Fruit fly (Drosophila melanogaster) whole organism, prepupa: Measurements from ENCODE around the gene CG1146.

ENCODE experiments used
- CG10669 ChIP-seq: fragments of 200-800 bp; sonication (Bioruptor generic); optimal IDR thresholded peaks from 3 replicates; lab custom pipeline; 2018; ENCODE audit warnings: missing biosample characterization, mild to moderate bottlenecking, missing genetic modification characterization, moderate library complexity
- CG11762 ChIP-seq: fragments of 200-800 bp; sonication (Bioruptor generic); optimal IDR thresholded peaks from 3 replicates; lab custom pipeline; 2016; ENCODE audit warnings: missing biosample characterization, missing genetic modification characterization; ENCODE audit not compliant: insufficient read depth
- CG11902 ChIP-seq: fragments of 200-800 bp; sonication (Bioruptor generic); optimal IDR thresholded peaks from 3 replicates; lab custom pipeline; 2016; ENCODE audit warnings: missing biosample characterization, missing genetic modification characterization
- CG15336 ChIP-seq: fragments of 200-800 bp; sonication (Bioruptor generic); IDR thresholded peaks from 2 replicates; pipeline ENCODE4 v1.3.6; 2022; ENCODE audit warnings: missing biosample characterization, missing genetic modification characterization
- CG16779 ChIP-seq: fragments of 200-800 bp; sonication (Bioruptor generic); optimal IDR thresholded peaks from 3 replicates; lab custom pipeline; 2017; ENCODE audit warnings: missing biosample characterization, mild to moderate bottlenecking, missing genetic modification characterization
- CG3919 ChIP-seq: fragments of 200-800 bp; sonication (Bioruptor generic); optimal IDR thresholded peaks from 3 replicates; lab custom pipeline; 2016; ENCODE audit warnings: missing biosample characterization, missing genetic modification characterization
- CG6163 ChIP-seq: fragments of 200-800 bp; sonication (Bioruptor generic); IDR thresholded peaks from 3 replicates; pipeline ENCODE4 v1.3.6; 2022; ENCODE audit warnings: missing biosample characterization, missing genetic modification characterization
- CG6276 ChIP-seq: fragments of 200-800 bp; sonication (Bioruptor generic); optimal IDR thresholded peaks from 2 replicates; lab custom pipeline; 2017; ENCODE audit warnings: missing biosample characterization, mild to moderate bottlenecking, missing genetic modification characterization
- CG6808 ChIP-seq: fragments of 200-800 bp; sonication (Bioruptor generic); optimal IDR thresholded peaks from 3 replicates; lab custom pipeline; 2017; ENCODE audit warnings: missing biosample characterization, missing genetic modification characterization, mild to moderate bottlenecking, moderate library complexity, missing genetic modification reagents
- CG6854 ChIP-seq: fragments of 200-800 bp; sonication (Bioruptor generic); optimal IDR thresholded peaks from 2 replicates; lab custom pipeline; 2017; ENCODE audit warnings: missing biosample characterization, mild to moderate bottlenecking, missing genetic modification characterization
- CG8119 ChIP-seq: fragments of 200-800 bp; sonication (Bioruptor generic); IDR thresholded peaks from 3 replicates; pipeline ENCODE4 v1.3.6; 2022; ENCODE audit warnings: missing biosample characterization, missing genetic modification characterization
- CG8319 ChIP-seq: fragments of 200-800 bp; sonication (Bioruptor generic); optimal IDR thresholded peaks from 3 replicates; lab custom pipeline; 2016; ENCODE audit warnings: missing biosample characterization, missing genetic modification characterization
- CG8632 ChIP-seq: fragments of 200-800 bp; sonication (Bioruptor generic); optimal IDR thresholded peaks from 3 replicates; lab custom pipeline; 2016; ENCODE audit warnings: missing biosample characterization, missing genetic modification characterization
- Eip78C ChIP-seq: fragments of 200-800 bp; sonication (Bioruptor generic); peaks from one replicate; lab custom pipeline; 2016; ENCODE audit warnings: missing biosample characterization, missing genetic modification characterization
- Eip93F ChIP-seq: fragments of 200-800 bp; sonication (Bioruptor generic); optimal IDR thresholded peaks from 2 replicates; lab custom pipeline; 2016; ENCODE audit warnings: missing biosample characterization, mild to moderate bottlenecking, missing genetic modification characterization
- Ets21C ChIP-seq: fragments of 200-800 bp; sonication (Bioruptor generic); optimal IDR thresholded peaks from 3 replicates; lab custom pipeline; 2016; ENCODE audit warnings: missing biosample characterization, missing genetic modification characterization
- Ets96B ChIP-seq: fragments of 200-800 bp; optimal IDR thresholded peaks from 2 replicates; lab custom pipeline; 2019; ENCODE audit warnings: missing biosample characterization, mild to moderate bottlenecking, missing genetic modification characterization, moderate library complexity
- Gug ChIP-seq: fragments of 200-800 bp; sonication (Bioruptor generic); IDR thresholded peaks from 2 replicates; pipeline ENCODE4 v1.3.6; 2022; ENCODE audit warnings: missing biosample characterization, missing genetic modification characterization
- Hr39 ChIP-seq: fragments of 200-800 bp; sonication (Bioruptor generic); optimal IDR thresholded peaks from 2 replicates; lab custom pipeline; 2016; ENCODE audit warnings: missing biosample characterization, missing genetic modification characterization
- Met ChIP-seq: fragments of 200-800 bp; sonication (Bioruptor generic); optimal IDR thresholded peaks from 3 replicates; lab custom pipeline; 2016; ENCODE audit warnings: missing biosample characterization, missing genetic modification characterization
- Smox ChIP-seq: fragments of 200-800 bp; sonication (Bioruptor generic); optimal IDR thresholded peaks from 3 replicates; lab custom pipeline; 2016; ENCODE audit warnings: missing biosample characterization, missing genetic modification characterization
- Sox102F ChIP-seq: fragments of 200-800 bp; sonication (Bioruptor generic); optimal IDR thresholded peaks from 2 replicates; lab custom pipeline; 2016; ENCODE audit warnings: missing biosample characterization, mild to moderate bottlenecking, missing genetic modification characterization
- Sox14 ChIP-seq: fragments of 200-800 bp; sonication (Bioruptor generic); optimal IDR thresholded peaks from 3 replicates; lab custom pipeline; 2016; ENCODE audit warnings: missing biosample characterization, missing genetic modification characterization
- Sox15 ChIP-seq: fragments of 200-800 bp; sonication (Bioruptor generic); optimal IDR thresholded peaks from 3 replicates; lab custom pipeline; 2016; ENCODE audit warnings: missing biosample characterization, missing genetic modification characterization
- achi ChIP-seq: fragments of 200-800 bp; sonication (Bioruptor generic); optimal IDR thresholded peaks from 3 replicates; lab custom pipeline; 2016; ENCODE audit warnings: missing biosample characterization, missing genetic modification characterization
- cyc ChIP-seq: fragments of 200-800 bp; sonication (Bioruptor generic); optimal IDR thresholded peaks from 3 replicates; lab custom pipeline; 2016; ENCODE audit warnings: missing biosample characterization, missing genetic modification characterization
- dsx ChIP-seq: fragments of 200-800 bp; optimal IDR thresholded peaks from 3 replicates; lab custom pipeline; 2019; ENCODE audit warnings: missing biosample characterization, mild to moderate bottlenecking, missing genetic modification characterization, moderate library complexity; ENCODE audit not compliant: poor library complexity, severe bottlenecking
- eg ChIP-seq: fragments of 200-800 bp; sonication (Bioruptor generic); IDR thresholded peaks from 3 replicates; pipeline ENCODE4 v1.3.6; 2022; ENCODE audit warnings: missing biosample characterization, missing genetic modification characterization
- esn ChIP-seq: fragments of 200-800 bp; sonication (Bioruptor generic); optimal IDR thresholded peaks from 2 replicates; lab custom pipeline; 2016; ENCODE audit warnings: missing biosample characterization, mild to moderate bottlenecking, missing genetic modification characterization, moderate library complexity
- fd85E ChIP-seq: fragments of 200-800 bp; sonication (Bioruptor generic); optimal IDR thresholded peaks from 3 replicates; lab custom pipeline; 2016; ENCODE audit warnings: missing biosample characterization, missing genetic modification characterization
- fkh ChIP-seq: fragments of 200-800 bp; sonication (Bioruptor generic); optimal IDR thresholded peaks from 3 replicates; lab custom pipeline; 2017; ENCODE audit warnings: missing biosample characterization, mild to moderate bottlenecking, missing genetic modification characterization, moderate library complexity
- pdm3 ChIP-seq: fragments of 200-800 bp; sonication (Bioruptor generic); optimal IDR thresholded peaks from 3 replicates; lab custom pipeline; 2016; ENCODE audit warnings: missing biosample characterization, missing genetic modification characterization
- salr ChIP-seq, 2 experiments: fragments of 200-800 bp; sonication (Bioruptor generic); optimal IDR thresholded peaks; 3 replicates each; lab custom pipeline; 2016 to 2018; ENCODE audit warnings: missing biosample characterization in 2 of 2, missing genetic modification characterization in 2 of 2, mild to moderate bottlenecking in 1 of 2
- spab ChIP-seq: fragments of 200-800 bp; sonication (Bioruptor generic); optimal IDR thresholded peaks from 2 replicates; lab custom pipeline; 2017; ENCODE audit warnings: missing biosample characterization, mild to moderate bottlenecking, missing genetic modification characterization, missing genetic modification reagents
- svp ChIP-seq: fragments of 200-800 bp; sonication (Bioruptor generic); peaks from one replicate; lab custom pipeline; 2016; ENCODE audit warnings: missing biosample characterization, missing genetic modification characterization
- topi ChIP-seq: fragments of 200-800 bp; sonication (Bioruptor generic); optimal IDR thresholded peaks from 3 replicates; lab custom pipeline; 2016; ENCODE audit warnings: missing biosample characterization, missing genetic modification characterization
- vri ChIP-seq: fragments of 200-800 bp; sonication (Bioruptor generic); optimal IDR thresholded peaks from 3 replicates; lab custom pipeline; 2016; ENCODE audit warnings: missing biosample characterization, mild to moderate bottlenecking, missing genetic modification characterization

Gene CG1146

dm6 chr3L:2488634-2489033 lies at the start of gene CG1146 (continued):
- no peak for TF ChIP-seq Ets96B (tag; lab: Kevin White, UChicago)
- TF ChIP-seq CG3919 (GFP tag; lab: Kevin White, UChicago), result peak; percentile 30
- no peak for TF ChIP-seq CG10669 (GFP tag; lab: Kevin White, UChicago)
- no peak for TF ChIP-seq Smox (GFP tag; lab: Kevin White, UChicago)
- no peak for TF ChIP-seq pdm3 (GFP tag; lab: Kevin White, UChicago)
- no peak for TF ChIP-seq Gug (GFP tag; lab: Robert Waterston, UW)
- TF ChIP-seq spab (GFP tag; lab: Kevin White, UChicago), result no peak
- TF ChIP-seq, all 60 proteins: peak for 16

DNA sequence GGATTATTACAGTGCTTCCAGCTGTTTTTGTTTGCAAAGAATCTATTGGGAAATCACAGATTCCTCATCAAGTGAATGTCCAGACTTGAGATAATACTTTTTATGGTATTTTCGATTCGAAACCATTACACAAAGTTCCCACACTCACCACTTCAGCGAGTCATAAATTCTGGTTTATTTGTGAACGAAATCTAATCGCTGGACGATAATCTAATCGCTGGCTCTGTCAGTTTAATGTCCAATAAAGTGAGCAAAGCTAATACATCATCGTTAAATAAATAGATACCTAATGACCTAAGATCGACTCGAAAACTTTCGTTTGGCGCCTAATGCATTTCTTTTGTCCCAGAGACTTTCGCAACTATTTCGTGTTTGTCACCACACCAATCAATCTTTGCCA lies 46.8 kb upstream of the CG1146 start:
- TF ChIP-seq fkh (GFP tag; lab: Kevin White, UChicago) (peak; percentile 13), salr (GFP tag; optimal IDR thresholded peaks at IDR 0.05; lab: Kevin White, UChicago) (no peak), vri (GFP tag; lab: Kevin White, UChicago) (peak; percentile 22)

DNA sequence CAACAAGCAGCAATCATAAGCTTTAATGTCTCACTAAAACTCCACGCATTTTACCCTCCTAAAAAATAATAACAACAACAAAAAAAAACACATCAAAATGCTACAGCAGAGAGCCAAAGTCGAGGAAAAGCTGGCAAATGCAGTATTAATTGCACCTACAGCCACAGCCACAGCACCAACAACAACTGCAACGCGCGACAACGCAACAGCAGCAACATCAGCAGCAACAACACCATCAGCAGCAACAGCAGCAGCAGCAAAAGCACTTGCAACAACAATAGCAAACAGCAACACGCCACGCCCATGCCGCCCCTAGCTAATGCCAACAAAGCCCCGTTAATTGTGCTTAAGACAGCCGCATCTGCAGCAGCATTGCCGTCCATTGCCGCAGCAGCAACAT lies 46.3 kb upstream of the CG1146 start:
- TF ChIP-seq Sox14 (GFP tag; lab: Kevin White, UChicago), result no peak
- no peak for TF ChIP-seq CG10669 (GFP tag; lab: Kevin White, UChicago)
- TF ChIP-seq Met, result no peak
- no peak for TF ChIP-seq esn (GFP tag; lab: Kevin White, UChicago)
- TF ChIP-seq dsx (GFP tag; lab: Kevin White, UChicago), result no peak
- no peak for TF ChIP-seq CG6163 (GFP tag; lab: Robert Waterston, UW)
- TF ChIP-seq CG6276 (GFP tag; lab: Kevin White, UChicago), result no peak
- no peak for TF ChIP-seq CG16779 (tag; lab: Kevin White, UChicago)
- no peak for TF ChIP-seq CG8632 (GFP tag; lab: Kevin White, UChicago)
- TF ChIP-seq topi, result no peak
- no peak for TF ChIP-seq Sox102F (GFP tag; lab: Kevin White, UChicago)
- no peak for TF ChIP-seq Gug (GFP tag; lab: Robert Waterston, UW)
- TF ChIP-seq CG6808 (GFP tag; lab: Kevin White, UChicago), result no peak
- no peak for TF ChIP-seq cyc
- no peak for TF ChIP-seq Eip93F (GFP tag; lab: Kevin White, UChicago)
- TF ChIP-seq fd85E (GFP tag; lab: Kevin White, UChicago), result no peak
- no peak for TF ChIP-seq Ets96B (tag; lab: Kevin White, UChicago)
- no peak for TF ChIP-seq svp (GFP tag; lab: Kevin White, UChicago)
- TF ChIP-seq CG8319 (GFP tag; lab: Kevin White, UChicago), result no peak

dm6 chr3L:2446201-2446600 lies 42.4 kb upstream of the CG1146 start:
- TF ChIP-seq Sox15 (GFP tag; lab: Kevin White, UChicago), result no peak
- TF ChIP-seq CG11902, result no peak
- no peak for TF ChIP-seq CG16779 (tag; lab: Kevin White, UChicago)

dm6 chr3L:2456868-2457267 lies 31.7 kb upstream of the CG1146 start:
- no peak for TF ChIP-seq achi (GFP tag; lab: Kevin White, UChicago)
- TF ChIP-seq CG8632 (GFP tag; lab: Kevin White, UChicago), result no peak
- TF ChIP-seq vri (GFP tag; lab: Kevin White, UChicago), result peak; percentile 3
- no peak for TF ChIP-seq esn (GFP tag; lab: Kevin White, UChicago)
- no peak for TF ChIP-seq CG8119

- TF ChIP-seq CG15336 (GFP tag; lab: Robert Waterston, UW), result peak; percentile 62
- peak; percentile 59 for TF ChIP-seq eg (GFP tag; lab: Robert Waterston, UW)
- TF ChIP-seq Hr39, result no peak
- peak; percentile 64; the same call in 2 of the 3 replicates for TF ChIP-seq CG8119
- peak; percentile 1 for TF ChIP-seq CG6276 (GFP tag; lab: Kevin White, UChicago)
- TF ChIP-seq CG6854 (GFP tag; lab: Kevin White, UChicago), result no peak
- TF ChIP-seq CG6163 (GFP tag; lab: Robert Waterston, UW), result peak; percentile 66; the same call in 2 of the 3 replicates
- TF ChIP-seq fkh (GFP tag; lab: Kevin White, UChicago), result peak; percentile 57
- peak; percentile 25 for TF ChIP-seq Eip78C (GFP tag; lab: Kevin White, UChicago)
- TF ChIP-seq Ets21C (GFP tag; lab: Kevin White, UChicago), result no peak
- no peak for TF ChIP-seq CG11762 (GFP tag; lab: Kevin White, UChicago)
- no peak for TF ChIP-seq dsx (GFP tag; lab: Kevin White, UChicago)
- no peak for TF ChIP-seq CG11902
These were observed 30.9 kb upstream of the CG1146 start for dm6 chr3L:2457557-2458240.
